Worm (Caenorhabditis elegans): ENCODE measurements around the gene ifas-2.

- no peak for TF ChIP-seq him-1 (tag; optimal IDR thresholded peaks at IDR 0.05)
- no peak for TF ChIP-seq W03F9.2 (tag; optimal IDR thresholded peaks at IDR 0.05)
- no peak for TF ChIP-seq dao-5 (tag; optimal IDR thresholded peaks at IDR 0.05)
Observed at ce11 chrV:16848498-16848897, 40.2 kb downstream of the ifas-2 start, which contains the start of the genes clec-36 and clec-26.
